Worm (Caenorhabditis elegans): ENCODE data around the gene Y116A8C.30.

Y116A8C.30 gene

DNA sequence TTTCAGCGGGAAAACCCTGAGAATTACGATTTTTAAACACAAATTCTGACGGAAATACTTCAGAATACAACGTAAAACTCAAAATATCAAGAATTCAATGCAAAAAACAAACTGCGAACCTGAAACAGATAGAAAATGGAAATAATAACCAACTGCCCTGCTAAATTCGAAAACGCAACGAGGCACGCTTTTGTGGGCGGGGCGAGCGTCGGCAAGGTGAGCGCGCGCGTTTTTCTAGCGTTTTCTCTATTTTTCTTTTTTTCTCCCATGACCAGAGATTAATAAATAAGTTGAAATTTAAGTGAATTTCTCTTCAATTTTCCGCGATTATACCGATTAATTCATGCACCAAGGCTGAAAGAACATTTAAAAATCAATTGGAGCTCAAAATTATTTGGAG, 15.1 kb upstream of the Y116A8C.30 start, which contains the start of gene uaf-2:
Gene uaf-2 (minus strand): TSS at position 183 of the 400 bp plus-strand sequence.
- TF ChIP-seq dsc-1 (tag; optimal IDR thresholded peaks at IDR 0.05) (no peak), nhr-19 (GFP tag; conservative IDR thresholded peaks at IDR 0.05) (0 out of 2 replicates have a peak, but pooled peaks have one; percentile 23), ztf-4 (tag; optimal IDR thresholded peaks at IDR 0.05) (no peak), lin-35 (GFP tag; optimal IDR thresholded peaks at IDR 0.05) (peak; percentile 17 to 51), lsy-2 (tag; optimal IDR thresholded peaks at IDR 0.05) (peak in 1 of 2 experiments; percentile 52), vab-15 (tag; optimal IDR thresholded peaks at IDR 0.05) (no peak), unc-86 (tag; optimal IDR thresholded peaks at IDR 0.05) (no peak), aha-1 (tag; optimal IDR thresholded peaks at IDR 0.05) (no peak), blmp-1 (tag; optimal IDR thresholded peaks at IDR 0.05) (peak; percentile 26), alr-1 (tag; optimal IDR thresholded peaks at IDR 0.05; ENCODE audit: borderline replicate concordance) (no peak), ceh-8 (GFP tag; optimal IDR thresholded peaks at IDR 0.05) (no peak), C34B4.2 (tag; optimal IDR thresholded peaks at IDR 0.05) (no peak), nhr-12 (tag; optimal IDR thresholded peaks at IDR 0.05) (no peak), lin-15B (tag; optimal IDR thresholded peaks at IDR 0.05) (peak; percentile 7), hlh-4 (tag; optimal IDR thresholded peaks at IDR 0.05) (no peak), hpl-2 (GFP tag; optimal IDR thresholded peaks at IDR 0.05) (no peak), fkh-8 (tag; optimal IDR thresholded peaks at IDR 0.05) (no peak), snu-23 (GFP tag; optimal IDR thresholded peaks at IDR 0.05) (peak; percentile 51), fkh-10 (GFP tag; optimal IDR thresholded peaks at IDR 0.05) (no peak), nhr-20 (tag; optimal IDR thresholded peaks at IDR 0.05) (peak; percentile 28), nhr-76 (tag; optimal IDR thresholded peaks at IDR 0.05) (no peak), egl-13 (tag; optimal IDR thresholded peaks at IDR 0.05) (no peak), skn-1 (tag; optimal IDR thresholded peaks at IDR 0.05) (peak; percentile 10), nhr-77 (tag; optimal IDR thresholded peaks at IDR 0.05) (no peak), pax-3 (tag; optimal IDR thresholded peaks at IDR 0.05) (no peak), F16B12.6 (tag; optimal IDR thresholded peaks at IDR 0.05) (peak; percentile 6), mef-2 (tag; optimal IDR thresholded peaks at IDR 0.05) (no peak), swsn-7 (tag; optimal IDR thresholded peaks at IDR 0.05) (no peak), tbx-2 (tag; optimal IDR thresholded peaks at IDR 0.05) (peak; percentile 7), egl-27 (tag; optimal IDR thresholded peaks at IDR 0.05) (no peak), zag-1 (tag; optimal IDR thresholded peaks at IDR 0.05) (no peak), tlp-1 (tag; optimal IDR thresholded peaks at IDR 0.05) (no peak), ztf-11 (tag; optimal IDR thresholded peaks at IDR 0.05) (no peak), nhr-47 (tag; optimal IDR thresholded peaks at IDR 0.05) (peak; percentile 41), snpc-4 (tag; optimal IDR thresholded peaks at IDR 0.05) (no peak), nhr-71 (tag; optimal IDR thresholded peaks at IDR 0.05) (peak; percentile 46), sox-4 (tag; optimal IDR thresholded peaks at IDR 0.05) (no peak), efl-1 (optimal IDR thresholded peaks at IDR 0.05) (peak; percentile 42 to 48), efl-1 (GFP tag; optimal IDR thresholded peaks at IDR 0.05 in 1 of 2) (peak; percentile 39 to 91), nhr-90 (tag; optimal IDR thresholded peaks at IDR 0.05; ENCODE audit: poor library complexity) (peak; percentile 5), nhr-11 (tag; optimal IDR thresholded peaks at IDR 0.05) (no peak), pqm-1 (tag; optimal IDR thresholded peaks at IDR 0.05) (no peak), Y116A8C.19 (tag; optimal IDR thresholded peaks at IDR 0.05; ENCODE audit: borderline replicate concordance) (no peak), lin-14 (GFP tag; optimal IDR thresholded peaks at IDR 0.05) (no peak), lir-3 (tag; optimal IDR thresholded peaks at IDR 0.05; ENCODE audit: poor library complexity) (no peak), ces-1 (GFP tag; optimal IDR thresholded peaks at IDR 0.05) (no peak), fos-1 (tag; optimal IDR thresholded peaks at IDR 0.05) (no peak), lin-13 (GFP tag; optimal IDR thresholded peaks at IDR 0.05) (no peak), elt-3 (tag; optimal IDR thresholded peaks at IDR 0.05) (no peak), nhr-84 (tag; optimal IDR thresholded peaks at IDR 0.05) (no peak), zip-4 (GFP tag; optimal IDR thresholded peaks at IDR 0.05) (no peak), ceh-63 (GFP tag; optimal IDR thresholded peaks at IDR 0.05) (no peak), elt-2 (tag; optimal IDR thresholded peaks at IDR 0.05) (no peak), ceh-90 (tag; optimal IDR thresholded peaks at IDR 0.05) (no peak)
